Fruit fly (Drosophila melanogaster) whole organism, adult: ENCODE results near the gene Tango5.

ENCODE experiments used
- CG11617 ChIP-seq: fragments of 200-800 bp; sonication (Bioruptor generic); optimal IDR thresholded peaks from 2 replicates; lab custom pipeline; 2017; ENCODE audit warnings: mild to moderate bottlenecking, missing biosample characterization, missing genetic modification reagents, missing genetic modification characterization
- CG12768 ChIP-seq: fragments of 200-800 bp; sonication (Bioruptor generic); optimal IDR thresholded peaks from 2 replicates; lab custom pipeline; 2017; ENCODE audit warnings: missing biosample characterization, missing genetic modification characterization, mild to moderate bottlenecking, moderate library complexity, missing genetic modification reagents
- CG14711 ChIP-seq: fragments of 200-800 bp; sonication (Bioruptor generic); optimal IDR thresholded peaks from 2 replicates; lab custom pipeline; 2018; ENCODE audit warnings: missing biosample characterization, mild to moderate bottlenecking, missing genetic modification characterization, moderate library complexity
- CG1620 ChIP-seq: fragments of 200-800 bp; sonication (Bioruptor generic); optimal IDR thresholded peaks from 2 replicates; lab custom pipeline; 2016; ENCODE audit warnings: missing biosample characterization, missing genetic modification characterization
- CG33017 ChIP-seq: fragments of 200-800 bp; sonication (Bioruptor generic); optimal IDR thresholded peaks from 2 replicates; lab custom pipeline; 2018; ENCODE audit warnings: missing biosample characterization, mild to moderate bottlenecking, missing genetic modification characterization, moderate library complexity
- CG5204 ChIP-seq: fragments of 200-800 bp; sonication (Bioruptor generic); optimal IDR thresholded peaks from 2 replicates; lab custom pipeline; 2016; ENCODE audit warnings: missing biosample characterization, missing genetic modification characterization
- CG7045 ChIP-seq: fragments of 200-800 bp; sonication (Bioruptor generic); optimal IDR thresholded peaks from 2 replicates; lab custom pipeline; 2017; ENCODE audit warnings: missing biosample characterization, mild to moderate bottlenecking, missing genetic modification characterization
- CG7101 ChIP-seq: fragments of 200-800 bp; sonication (Bioruptor generic); optimal IDR thresholded peaks from 2 replicates; lab custom pipeline; 2018; ENCODE audit warnings: missing biosample characterization, mild to moderate bottlenecking, missing genetic modification characterization, moderate library complexity
- Clk ChIP-seq: fragments of 200-800 bp; sonication (Bioruptor generic); optimal IDR thresholded peaks from 2 replicates; lab custom pipeline; 2017; ENCODE audit warnings: missing biosample characterization, missing genetic modification characterization
- Crg-1 ChIP-seq: fragments of 200-800 bp; sonication (Bioruptor generic); optimal IDR thresholded peaks from 2 replicates; lab custom pipeline; 2016; ENCODE audit warnings: missing biosample characterization, missing genetic modification characterization
- Hr96 ChIP-seq: fragments of 200-800 bp; sonication (Bioruptor generic); optimal IDR thresholded peaks from 2 replicates; lab custom pipeline; 2016; ENCODE audit warnings: missing biosample characterization, missing genetic modification characterization
- Mnt ChIP-seq: fragments of 200-800 bp; sonication (Bioruptor generic); optimal IDR thresholded peaks from 2 replicates; lab custom pipeline; 2016; ENCODE audit warnings: missing biosample characterization, mild to moderate bottlenecking, missing genetic modification characterization
- bab1 ChIP-seq: fragments of 200-800 bp; sonication (Bioruptor generic); optimal IDR thresholded peaks from 3 replicates; lab custom pipeline; 2019; ENCODE audit warnings: missing biosample characterization, mild to moderate bottlenecking, missing genetic modification characterization, moderate library complexity
- cic ChIP-seq: fragments of 200-800 bp; sonication (Bioruptor generic); optimal IDR thresholded peaks from 2 replicates; lab custom pipeline; 2017; ENCODE audit warnings: missing biosample characterization, mild to moderate bottlenecking, missing genetic modification characterization, moderate library complexity
- cnc ChIP-seq, 2 experiments: fragments of >200 bp; optimal IDR thresholded peaks; 2 replicates each; lab custom pipeline; 2017
- kay ChIP-seq: fragments of 200-800 bp; sonication (Bioruptor generic); peaks from one replicate; lab custom pipeline; 2016; ENCODE audit warnings: missing biosample characterization, missing genetic modification characterization, borderline replicate concordance
- ovo ChIP-seq: fragments of 200-800 bp; sonication (Bioruptor generic); optimal IDR thresholded peaks from 2 replicates; lab custom pipeline; 2016; ENCODE audit warnings: missing biosample characterization, missing genetic modification characterization
- pad ChIP-seq: fragments of 200-800 bp; sonication (Bioruptor generic); optimal IDR thresholded peaks from 3 replicates; lab custom pipeline; 2017; ENCODE audit warnings: missing biosample characterization, missing genetic modification characterization, mild to moderate bottlenecking, moderate library complexity, missing genetic modification reagents
- tj ChIP-seq: fragments of 200-800 bp; sonication (Bioruptor generic); optimal IDR thresholded peaks from 3 replicates; lab custom pipeline; 2017; ENCODE audit warnings: missing biosample characterization, mild to moderate bottlenecking, missing genetic modification characterization, moderate library complexity
- toe ChIP-seq: fragments of 200-800 bp; sonication (Bioruptor generic); optimal IDR thresholded peaks from 2 replicates; lab custom pipeline; 2016; ENCODE audit warnings: missing biosample characterization, missing genetic modification characterization

The Tango5 gene

dm6 chrX:10775690-10776089 is 11.5 kb upstream of the Tango5 start:
- TF ChIP-seq pad (GFP tag; lab: Kevin White, UChicago): peak; percentile 60
- peak; percentile 71 for TF ChIP-seq CG11617
- TF ChIP-seq bab1 (GFP tag; lab: Kevin White, UChicago): peak; percentile 84
- peak; percentile 65 for TF ChIP-seq CG33017 (tag; lab: Kevin White, UChicago)
- no peak for TF ChIP-seq Hr96 (GFP tag; lab: Kevin White, UChicago)
- peak; percentile 56 for TF ChIP-seq CG7045
- TF ChIP-seq cnc (optimal IDR thresholded peaks at IDR 0.05; lab: Kevin White, UChicago): no peak
- TF ChIP-seq CG12768 (GFP tag; lab: Kevin White, UChicago): peak; percentile 40
- peak; percentile 63 for TF ChIP-seq ovo
- TF ChIP-seq CG5204 (GFP tag; lab: Kevin White, UChicago): peak; percentile 50
- peak; percentile 72 for TF ChIP-seq CG14711
- peak; percentile 39 for TF ChIP-seq tj (GFP tag; lab: Kevin White, UChicago)
- peak; percentile 23 for TF ChIP-seq toe (GFP tag; lab: Kevin White, UChicago)
- TF ChIP-seq Mnt: peak; percentile 66
- peak; percentile 20 for TF ChIP-seq cic (GFP tag; lab: Kevin White, UChicago)
- TF ChIP-seq CG7101 (tag; lab: Kevin White, UChicago): peak; percentile 80
- peak; percentile 84 for TF ChIP-seq CG1620 (GFP tag; lab: Kevin White, UChicago)
- TF ChIP-seq Clk (GFP tag; lab: Kevin White, UChicago): no peak
- TF ChIP-seq kay: peak; percentile 1
- TF ChIP-seq Crg-1: peak; percentile 75

- TF ChIP-seq toe (GFP tag; lab: Kevin White, UChicago): no peak
- no peak for TF ChIP-seq CG1620 (GFP tag; lab: Kevin White, UChicago)
Observed at dm6 chrX:10774957-10775682, 10.9 kb upstream of the Tango5 start.

dm6 chrX:10773562-10773961 is 9.3 kb upstream of the Tango5 start:
- TF ChIP-seq bab1 (GFP tag; lab: Kevin White, UChicago) (no peak), cnc (optimal IDR thresholded peaks at IDR 0.05; lab: Kevin White, UChicago) (no peak), CG1620 (GFP tag; lab: Kevin White, UChicago) (no peak), pad (GFP tag; lab: Kevin White, UChicago) (no peak), tj (GFP tag; lab: Kevin White, UChicago) (no peak), ovo (no peak), Clk (GFP tag; lab: Kevin White, UChicago) (no peak), Hr96 (GFP tag; lab: Kevin White, UChicago) (no peak), Mnt (no peak), CG7101 (tag; lab: Kevin White, UChicago) (no peak), CG33017 (tag; lab: Kevin White, UChicago) (no peak), CG11617 (no peak), kay (no peak), cic (GFP tag; lab: Kevin White, UChicago) (no peak), CG14711 (no peak)

dm6 chrX:10772634-10773033 is 8.4 kb upstream of the Tango5 start:
- TF ChIP-seq Hr96 (GFP tag; lab: Kevin White, UChicago) (no peak), pad (GFP tag; lab: Kevin White, UChicago) (no peak), CG12768 (GFP tag; lab: Kevin White, UChicago) (no peak), Crg-1 (no peak), tj (GFP tag; lab: Kevin White, UChicago) (no peak), Mnt (no peak)

dm6 chrX:10771856-10772592 is 7.8 kb upstream of the Tango5 start, which contains the start of gene CG15211:
CG15211 (plus strand) TSS chrX:10772541.
- TF ChIP-seq Mnt: peak; percentile 16
- no peak for TF ChIP-seq pad (GFP tag; lab: Kevin White, UChicago)
- TF ChIP-seq CG7045: peak; percentile 11
- TF ChIP-seq cic (GFP tag; lab: Kevin White, UChicago): no peak
- no peak for TF ChIP-seq CG1620 (GFP tag; lab: Kevin White, UChicago)
- TF ChIP-seq CG33017 (tag; lab: Kevin White, UChicago): no peak
- TF ChIP-seq ovo: peak; percentile 85
- TF ChIP-seq CG5204 (GFP tag; lab: Kevin White, UChicago): no peak
- TF ChIP-seq kay: no peak

- TF ChIP-seq bab1 (GFP tag; lab: Kevin White, UChicago) (peak; percentile 77), CG12768 (GFP tag; lab: Kevin White, UChicago) (no peak), CG33017 (tag; lab: Kevin White, UChicago) (no peak), kay (no peak), CG5204 (GFP tag; lab: Kevin White, UChicago) (no peak), pad (GFP tag; lab: Kevin White, UChicago) (peak; percentile 23), Mnt (peak; percentile 60), CG7101 (tag; lab: Kevin White, UChicago) (peak; percentile 32), Crg-1 (peak; percentile 40), cic (GFP tag; lab: Kevin White, UChicago) (peak; percentile 8), CG7045 (no peak), CG11617 (peak; percentile 27), Clk (GFP tag; lab: Kevin White, UChicago) (no peak), tj (GFP tag; lab: Kevin White, UChicago) (peak; percentile 58), Hr96 (GFP tag; lab: Kevin White, UChicago) (peak; percentile 22), ovo (no peak), CG1620 (GFP tag; lab: Kevin White, UChicago) (peak; percentile 35), toe (GFP tag; lab: Kevin White, UChicago) (no peak), CG14711 (peak; percentile 9), cnc (optimal IDR thresholded peaks at IDR 0.05; lab: Kevin White, UChicago) (peak; percentile 34 to 72)
Observed at dm6 chrX:10768043-10768674, 3.9 kb upstream of the Tango5 start, which contains the start of the genes Atg8a and BTBD9. Atg8a (minus strand) TSS chrX:10768338. BTBD9 (plus strand) TSS chrX:10768537.
